Worm (Caenorhabditis elegans): Measurements from ENCODE around the gene swt-3.

DNA sequence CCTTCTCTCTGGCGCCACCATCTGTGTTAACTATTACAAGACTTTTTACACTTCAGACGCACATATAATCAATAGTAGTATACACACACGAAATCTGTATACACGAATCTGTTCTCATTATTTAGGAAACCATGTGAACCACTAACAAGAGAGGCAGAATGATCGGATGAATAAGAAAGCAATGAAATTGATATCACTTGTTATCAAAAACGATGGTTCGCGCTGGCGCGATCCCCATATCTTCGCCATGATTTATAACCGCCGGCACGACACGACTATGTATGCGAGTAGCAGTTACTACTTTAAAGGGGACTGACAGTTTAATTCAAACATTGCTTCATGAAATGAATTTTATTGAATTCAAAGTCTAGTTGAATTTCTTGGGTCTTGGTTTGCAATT lies 863 bp upstream of the swt-3 start:
- TF ChIP-seq snpc-4 (GFP tag; optimal IDR thresholded peaks at IDR 0.05) = no peak
- no peak for TF ChIP-seq snpc-4 (tag; optimal IDR thresholded peaks at IDR 0.05)
- no peak for TF ChIP-seq athp-1 (tag; optimal IDR thresholded peaks at IDR 0.05)
- TF ChIP-seq unc-62 (GFP tag; optimal IDR thresholded peaks at IDR 0.05) = no peak
- no peak for TF ChIP-seq ceh-58 (GFP tag; IDR thresholded peaks at IDR 0.05)
- TF ChIP-seq bed-2 (GFP tag; IDR thresholded peaks at IDR 0.05) = no peak
- TF ChIP-seq lag-1 (GFP tag; IDR thresholded peaks at IDR 0.05) = no peak
- TF ChIP-seq F37B4.10 (GFP tag; IDR thresholded peaks at IDR 0.05) = no peak
- TF ChIP-seq nfya-1 (tag; optimal IDR thresholded peaks at IDR 0.05; ENCODE audit: borderline replicate concordance, insufficient read depth) = no peak
